Fruit fly (Drosophila melanogaster) whole organism, wandering third instar larva: ENCODE data around the gene CG4520.

ENCODE experiments used
- Abd-B ChIP-seq: fragments of >200 bp; optimal IDR thresholded peaks from 2 replicates; lab custom pipeline; 2017; ENCODE audit warnings: missing biosample characterization, missing genetic modification characterization
- CG32264 ChIP-seq: fragments of 200-800 bp; sonication (Bioruptor generic); optimal IDR thresholded peaks from 2 replicates; lab custom pipeline; 2016; ENCODE audit warnings: missing biosample characterization, missing genetic modification characterization
- CG9705 ChIP-seq: fragments of 200-800 bp; sonication (Bioruptor generic); optimal IDR thresholded peaks from 2 replicates; lab custom pipeline; 2018; ENCODE audit warnings: missing biosample characterization, mild to moderate bottlenecking, missing genetic modification characterization
- CrebA ChIP-seq: fragments of 200-800 bp; sonication (Bioruptor generic); optimal IDR thresholded peaks from 2 replicates; lab custom pipeline; 2016; ENCODE audit warnings: missing biosample characterization, mild to moderate bottlenecking, missing genetic modification characterization, borderline replicate concordance
- Dfd ChIP-seq: fragments of >200 bp; optimal IDR thresholded peaks from 2 replicates; lab custom pipeline; 2017; ENCODE audit warnings: missing biosample characterization, missing genetic modification characterization
- Dif ChIP-seq: fragments of 200-275, 200-300 bp; sonication (Bioruptor generic); optimal IDR thresholded peaks from 2 replicates; lab custom pipeline; 2018; ENCODE audit warnings: missing biosample characterization, missing genetic modification characterization; ENCODE audit not compliant: partially characterized antibody
- GATAd ChIP-seq: sonication (Bioruptor generic); optimal IDR thresholded peaks from 2 replicates; lab custom pipeline; 2016; ENCODE audit warnings: missing biosample characterization, missing genetic modification characterization
- HLH106 ChIP-seq: fragments of 200-800 bp; optimal IDR thresholded peaks from 3 replicates; lab custom pipeline; 2019; ENCODE audit warnings: missing biosample characterization, mild to moderate bottlenecking, missing genetic modification characterization, moderate library complexity
- Hnf4 ChIP-seq: fragments of 200-800 bp; sonication (Bioruptor generic); optimal IDR thresholded peaks from 2 replicates; lab custom pipeline; 2016; ENCODE audit warnings: missing biosample characterization, mild to moderate bottlenecking, missing genetic modification characterization
- Hr78 ChIP-seq: fragments of >200 bp; optimal IDR thresholded peaks from 2 replicates; lab custom pipeline; 2017; ENCODE audit warnings: missing biosample characterization, missing genetic modification characterization
- Hr83 ChIP-seq: fragments of 200-300 bp; sonication (Bioruptor generic); optimal IDR thresholded peaks from 2 replicates; lab custom pipeline; 2016; ENCODE audit warnings: missing biosample characterization, mild to moderate bottlenecking, missing genetic modification characterization, moderate library complexity; ENCODE audit not compliant: poor library complexity, severe bottlenecking
- Mio ChIP-seq: sonication (Bioruptor generic); optimal IDR thresholded peaks from 2 replicates; lab custom pipeline; 2016; ENCODE audit warnings: missing biosample characterization, missing genetic modification characterization
- Myc ChIP-seq: fragments of >200 bp; optimal IDR thresholded peaks from 2 replicates; lab custom pipeline; 2017
- N ChIP-seq: fragments of >200 bp; optimal IDR thresholded peaks from 2 replicates; lab custom pipeline; 2018; ENCODE audit warnings: missing biosample characterization, missing external identifiers, missing genetic modification characterization
- Rel ChIP-seq, 2 experiments: fragments of 200-800 bp; sonication (Bioruptor generic) in 1 of 2; optimal IDR thresholded peaks; 2 replicates in 1 of 2; 3 replicates in 1 of 2; lab custom pipeline; 2016 to 2019; ENCODE audit warnings: mild to moderate bottlenecking in 2 of 2, missing biosample characterization in 2 of 2, missing genetic modification characterization in 2 of 2, moderate library complexity in 1 of 2
- Sp1 ChIP-seq: fragments of 200-800 bp; sonication (Bioruptor generic); optimal IDR thresholded peaks from 3 replicates; lab custom pipeline; 2019; ENCODE audit warnings: missing biosample characterization, mild to moderate bottlenecking, missing genetic modification characterization, moderate library complexity
- Vsx2 ChIP-seq: fragments of 200-300, 225-300 bp; sonication (Bioruptor generic); optimal IDR thresholded peaks from 2 replicates; lab custom pipeline; 2018; ENCODE audit warnings: missing biosample characterization, missing genetic modification characterization; ENCODE audit not compliant: partially characterized antibody
- br ChIP-seq: fragments of 200-800 bp; sonication (Bioruptor generic); optimal IDR thresholded peaks from 2 replicates; lab custom pipeline; 2016; ENCODE audit warnings: missing biosample characterization, missing genetic modification characterization
- brk ChIP-seq: fragments of 200-800 bp; sonication (Bioruptor generic); optimal IDR thresholded peaks from 2 replicates; lab custom pipeline; 2016; ENCODE audit warnings: missing biosample characterization, mild to moderate bottlenecking, missing genetic modification characterization
- dl ChIP-seq, 2 experiments: fragments of 175-275, 200-275 bp in 1 of 2; fragments of 200-275 bp in 1 of 2; sonication (Bioruptor generic); optimal IDR thresholded peaks; lab custom pipeline; 2018; ENCODE audit warnings: mild to moderate bottlenecking in 2 of 2, missing biosample characterization in 2 of 2, missing genetic modification characterization in 2 of 2, moderate library complexity in 2 of 2; ENCODE audit not compliant: partially characterized antibody in 2 of 2, insufficient read depth in 1 of 2
- dmrt93B ChIP-seq: fragments of 200-800 bp; sonication (Bioruptor generic); optimal IDR thresholded peaks from 2 replicates; lab custom pipeline; 2018; ENCODE audit warnings: missing biosample characterization, mild to moderate bottlenecking, missing genetic modification characterization
- ey ChIP-seq: fragments of 200-800 bp; sonication (Bioruptor generic); optimal IDR thresholded peaks from 2 replicates; lab custom pipeline; 2016; ENCODE audit warnings: missing biosample characterization, missing genetic modification characterization
- foxo ChIP-seq, 2 experiments: fragments of 200-800 bp; sonication (Bioruptor generic); optimal IDR thresholded peaks; 2 replicates in 1 of 2; 3 replicates in 1 of 2; lab custom pipeline; 2016 to 2017; ENCODE audit warnings: missing biosample characterization in 2 of 2, missing genetic modification characterization in 2 of 2
- fru ChIP-seq: fragments of 200-800 bp; sonication (Bioruptor generic); optimal IDR thresholded peaks from 3 replicates; lab custom pipeline; 2016; ENCODE audit warnings: missing biosample characterization, mild to moderate bottlenecking, missing genetic modification characterization
- jim ChIP-seq: fragments of 175-275, 200-325 bp; sonication (Bioruptor generic); optimal IDR thresholded peaks from 2 replicates; lab custom pipeline; 2016; ENCODE audit warnings: missing biosample characterization, mild to moderate bottlenecking, missing genetic modification characterization
- pan ChIP-seq: fragments of >200 bp; optimal IDR thresholded peaks from 2 replicates; lab custom pipeline; 2017
- psq ChIP-seq: fragments of 200-800 bp; sonication (Bioruptor generic); optimal IDR thresholded peaks from 3 replicates; lab custom pipeline; 2017; ENCODE audit warnings: missing biosample characterization, mild to moderate bottlenecking, missing genetic modification characterization, moderate library complexity
- rgr ChIP-seq: fragments of 200-800 bp; sonication (Bioruptor generic); optimal IDR thresholded peaks from 3 replicates; lab custom pipeline; 2016; ENCODE audit warnings: missing biosample characterization, mild to moderate bottlenecking, missing genetic modification characterization
- sage ChIP-seq: fragments of 200-800 bp; sonication (Bioruptor generic); optimal IDR thresholded peaks from 2 replicates; lab custom pipeline; 2016; ENCODE audit warnings: missing biosample characterization, mild to moderate bottlenecking, missing genetic modification characterization
- sv ChIP-seq: fragments of 200-800 bp; sonication (Bioruptor generic); optimal IDR thresholded peaks from 3 replicates; lab custom pipeline; 2016; ENCODE audit warnings: missing biosample characterization, missing genetic modification characterization
- tai ChIP-seq: sonication (Bioruptor generic); optimal IDR thresholded peaks from 2 replicates; lab custom pipeline; 2016; ENCODE audit warnings: missing biosample characterization, missing genetic modification characterization
- usp ChIP-seq: fragments of >200 bp; optimal IDR thresholded peaks from 2 replicates; lab custom pipeline; 2017; ENCODE audit warnings: missing biosample characterization, missing genetic modification characterization
- woc ChIP-seq: sonication (Bioruptor generic); optimal IDR thresholded peaks from 2 replicates; lab custom pipeline; 2016; ENCODE audit warnings: missing biosample characterization, mild to moderate bottlenecking, missing genetic modification characterization

The CG4520 gene

dm6 chr3R:15744354-15744753 is at the start of gene CG4520:
Gene CG4520, plus strand, starts transcription at chr3R:15744654.
- TF ChIP-seq woc (GFP tag; lab: Kevin White, UChicago) (no peak), usp (GFP tag; lab: Kevin White, UChicago) (no peak), dl (GFP tag; optimal IDR thresholded peaks at IDR 0.05; lab: Kevin White, UChicago; ENCODE audit: insufficient read depth in 1 of 2, partially characterized antibody in 2 of 2) (no peak), Dfd (no peak), br (no peak), tai (GFP tag; lab: Kevin White, UChicago) (no peak), brk (GFP tag; lab: Kevin White, UChicago) (no peak), jim (GFP tag; lab: Kevin White, UChicago) (no peak), Vsx2 (GFP tag; lab: Kevin White, UChicago) (no peak), psq (GFP tag; lab: Kevin White, UChicago) (no peak), Hnf4 (no peak)

DNA sequence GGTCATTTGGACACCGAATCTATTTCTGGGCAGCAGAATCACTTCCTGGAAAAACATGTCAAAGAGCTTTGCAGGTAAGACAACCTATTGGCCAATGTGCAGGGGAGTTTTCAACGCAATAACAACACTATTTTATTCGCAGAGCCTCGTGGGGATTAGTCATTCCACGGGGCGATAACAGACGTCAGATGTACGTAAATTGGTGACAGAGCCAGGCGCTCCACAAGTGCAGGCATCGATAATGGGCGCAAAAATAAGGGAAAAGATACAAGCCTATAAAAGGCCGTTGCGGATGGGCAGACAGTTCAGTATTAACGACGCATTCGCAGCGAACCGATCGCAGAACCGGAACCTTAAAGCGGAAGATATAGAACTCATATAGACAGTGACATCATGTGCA is 49.5 kb upstream of the CG4520 start, which contains the start of gene CG5399:
CG5399 (plus strand) TSS at position 301 of the 400 bp plus-strand sequence.
- TF ChIP-seq Sp1 (no peak), N (no peak), dmrt93B (GFP tag; lab: Kevin White, UChicago) (no peak), dl (GFP tag; optimal IDR thresholded peaks at IDR 0.05; lab: Kevin White, UChicago; ENCODE audit: insufficient read depth in 1 of 2, partially characterized antibody in 2 of 2) (no peak), usp (GFP tag; lab: Kevin White, UChicago) (no peak), tai (GFP tag; lab: Kevin White, UChicago) (no peak), CG32264 (GFP tag; lab: Kevin White, UChicago) (no peak), Mio (no peak), foxo (GFP tag; optimal IDR thresholded peaks at IDR 0.05; lab: Kevin White, UChicago) (no peak)

- TF ChIP-seq Hr83, result no peak
Observed at dm6 chr3R:15696461-15697044, 47.9 kb upstream of the CG4520 start.

- TF ChIP-seq fru (GFP tag; lab: Kevin White, UChicago) (no peak), Abd-B (no peak), dl (GFP tag; optimal IDR thresholded peaks at IDR 0.05; lab: Kevin White, UChicago; ENCODE audit: insufficient read depth in 1 of 2, partially characterized antibody in 2 of 2) (no peak), woc (GFP tag; lab: Kevin White, UChicago) (no peak), rgr (GFP tag; lab: Kevin White, UChicago) (no peak), ey (no peak), Rel (GFP tag; optimal IDR thresholded peaks at IDR 0.05; lab: Kevin White, UChicago) (no peak), Rel (tag; optimal IDR thresholded peaks at IDR 0.05; lab: Kevin White, UChicago) (no peak), CG9705 (no peak), br (no peak), Myc (lab: Kevin White, UChicago) (no peak), CG32264 (GFP tag; lab: Kevin White, UChicago) (no peak), Hr78 (GFP tag; lab: Kevin White, UChicago) (no peak), sage (GFP tag; lab: Kevin White, UChicago) (no peak), sv (GFP tag; lab: Kevin White, UChicago) (no peak), psq (GFP tag; lab: Kevin White, UChicago) (no peak), Mio (no peak), brk (GFP tag; lab: Kevin White, UChicago) (no peak), HLH106 (tag; lab: Kevin White, UChicago) (no peak), usp (GFP tag; lab: Kevin White, UChicago) (no peak)
- TF ChIP-seq, all 38 proteins: peak for 0
Observed at dm6 chr3R:15700801-15701200, 43.7 kb upstream of the CG4520 start.

DNA sequence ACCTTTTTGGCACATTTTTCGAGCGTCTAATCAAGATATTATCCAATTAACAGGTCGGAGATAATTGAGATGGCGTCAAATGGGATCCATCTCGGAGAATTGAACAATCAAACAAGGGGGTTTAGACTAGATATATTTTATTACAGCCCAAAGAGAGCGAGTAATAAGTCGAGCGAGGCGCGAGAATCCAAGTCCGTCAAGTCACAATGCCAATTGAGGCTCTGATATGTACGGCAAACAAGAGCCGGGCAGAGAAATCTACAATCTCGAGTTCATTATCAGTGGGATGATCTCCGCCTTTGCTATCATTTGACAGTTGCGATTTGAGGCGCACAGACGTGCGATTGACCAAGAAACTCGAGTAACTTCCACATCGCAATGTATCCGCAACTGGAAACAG is 40.1 kb upstream of the CG4520 start, which contains the start of gene CG5404:
CG5404 (plus strand) TSS at position 301 of the 400 bp plus-strand sequence.
- no peak for TF ChIP-seq jim (GFP tag; lab: Kevin White, UChicago)
- no peak for TF ChIP-seq br
- no peak for TF ChIP-seq HLH106 (tag; lab: Kevin White, UChicago)
- TF ChIP-seq sage (GFP tag; lab: Kevin White, UChicago), result no peak
- TF ChIP-seq Mio, result no peak
- TF ChIP-seq GATAd (GFP tag; lab: Kevin White, UChicago), result no peak
- TF ChIP-seq rgr (GFP tag; lab: Kevin White, UChicago), result no peak
- TF ChIP-seq usp (GFP tag; lab: Kevin White, UChicago), result no peak
- no peak for TF ChIP-seq brk (GFP tag; lab: Kevin White, UChicago)
- no peak for TF ChIP-seq Rel (GFP tag; optimal IDR thresholded peaks at IDR 0.05; lab: Kevin White, UChicago)
- no peak for TF ChIP-seq Rel (tag; optimal IDR thresholded peaks at IDR 0.05; lab: Kevin White, UChicago)
- TF ChIP-seq ey, result no peak
- no peak for TF ChIP-seq dl (GFP tag; optimal IDR thresholded peaks at IDR 0.05; lab: Kevin White, UChicago; ENCODE audit: insufficient read depth in 1 of 2, partially characterized antibody in 2 of 2)
- TF ChIP-seq pan (lab: Kevin White, UChicago), result no peak
- TF ChIP-seq N, result no peak
- no peak for TF ChIP-seq psq (GFP tag; lab: Kevin White, UChicago)
- TF ChIP-seq CG32264 (GFP tag; lab: Kevin White, UChicago), result no peak
- TF ChIP-seq woc (GFP tag; lab: Kevin White, UChicago), result no peak
- TF ChIP-seq Dif, result no peak
- no peak for TF ChIP-seq Dfd
- no peak for TF ChIP-seq CrebA (GFP tag; lab: Kevin White, UChicago)
